Worm (Caenorhabditis elegans) whole organism, L2 larva: ENCODE measurements around the gene F33E11.3.
"Not testable (repeated sequence)": the region's sequence is repeated elsewhere in the genome, so short reads cannot be mapped to it uniquely, and the experiment has no call there.

Experiments
- R02D3.7 ChIP-seq: fragments of 150-350 bp; optimal IDR thresholded peaks from 2 replicates; lab custom pipeline; 2014; ENCODE audit warnings: missing biosample characterization, missing genetic modification characterization
- lsy-2 ChIP-seq, 2 experiments: fragments of 150-350 bp in 1 of 2; sonication (generic microtip) in 1 of 2; optimal IDR thresholded peaks; 2 replicates each; lab custom pipeline; 2014 to 2017; ENCODE audit warnings: missing biosample characterization in 2 of 2, missing genetic modification characterization in 2 of 2
- mdl-1 ChIP-seq, 2 experiments: fragments of 150-350 bp in 1 of 2; sonication (generic microtip) in 1 of 2; optimal IDR thresholded peaks; 2 replicates each; lab custom pipeline; 2017; ENCODE audit warnings: missing biosample characterization in 2 of 2, missing genetic modification characterization in 2 of 2
- nhr-10 ChIP-seq: sonication (generic microtip); optimal IDR thresholded peaks from 2 replicates; lab custom pipeline; 2017; ENCODE audit warnings: missing biosample characterization, missing genetic modification characterization
- skn-1 ChIP-seq: sonication (generic microtip); optimal IDR thresholded peaks from 2 replicates; lab custom pipeline; 2017; ENCODE audit warnings: missing biosample characterization, missing genetic modification characterization
- snpc-4 ChIP-seq: fragments of 150-350 bp; optimal IDR thresholded peaks from 2 replicates; lab custom pipeline; 2014; ENCODE audit warnings: missing biosample characterization, missing genetic modification characterization
- unc-55 ChIP-seq: fragments of 150-350 bp; sonication (generic microtip); optimal IDR thresholded peaks from 3 replicates; lab custom pipeline; 2014; ENCODE audit warnings: missing biosample characterization, missing genetic modification reagents, missing genetic modification characterization
- unc-62 ChIP-seq: fragments of 150-350 bp; optimal IDR thresholded peaks from 2 replicates; lab custom pipeline; 2014; ENCODE audit warnings: missing biosample characterization, missing genetic modification reagents, missing genetic modification characterization

- peak in 1 of 2 experiments; percentile 52 for TF ChIP-seq mdl-1 (tag; optimal IDR thresholded peaks at IDR 0.05; lab: Kevin White, UChicago)
- TF ChIP-seq snpc-4 (tag; lab: Kevin White, UChicago); skn-1; unc-55 (GFP tag; lab: Kevin White, UChicago); nhr-10 (tag; lab: Kevin White, UChicago); unc-62; lsy-2 (tag; optimal IDR thresholded peaks at IDR 0.05; lab: Kevin White, UChicago): not testable (repeated sequence)
- TF ChIP-seq R02D3.7 (tag; lab: Kevin White, UChicago), result peak; percentile 51
Measured at ce11 chrV:265062-265963, 39.2 kb downstream of the F33E11.3 start.
